Fruit fly (Drosophila melanogaster) whole organism, embryonic: ENCODE measurements around the gene Agpat2.

ENCODE experiments used
- Antp ChIP-seq: fragments of 200-800 bp; sonication (Bioruptor generic); optimal IDR thresholded peaks from 3 replicates; lab custom pipeline; 2016; ENCODE audit warnings: missing biosample characterization, missing genetic modification characterization
- CG10267 ChIP-seq: fragments of 200-800 bp; sonication (Bioruptor generic); optimal IDR thresholded peaks from 2 replicates; lab custom pipeline; 2018; ENCODE audit warnings: missing biosample characterization, mild to moderate bottlenecking, missing genetic modification characterization, moderate library complexity
- CG12236 ChIP-seq: fragments of 200-800 bp; sonication (Bioruptor generic); optimal IDR thresholded peaks from 2 replicates; lab custom pipeline; 2016; ENCODE audit warnings: missing biosample characterization, missing genetic modification characterization
- CG12942 ChIP-seq: fragments of 200-800 bp; sonication (Bioruptor generic); optimal IDR thresholded peaks from 3 replicates; lab custom pipeline; 2016; ENCODE audit warnings: missing biosample characterization, missing genetic modification characterization
- CG1647 ChIP-seq: fragments of 200-800 bp; sonication (Bioruptor generic); optimal IDR thresholded peaks from 3 replicates; lab custom pipeline; 2016; ENCODE audit warnings: missing biosample characterization, missing genetic modification characterization
- CG16779 ChIP-seq: fragments of 200-800 bp; sonication (Bioruptor generic); IDR thresholded peaks from 2 replicates; pipeline ENCODE4 v1.3.6; 2022; ENCODE audit warnings: missing biosample characterization, missing genetic modification characterization
- CG16863 ChIP-seq: fragments of 200-800 bp; sonication (Bioruptor generic); optimal IDR thresholded peaks from 3 replicates; lab custom pipeline; 2016; ENCODE audit warnings: missing biosample characterization, missing genetic modification characterization
- CG17385 ChIP-seq: fragments of 200-800 bp; sonication (Bioruptor generic); optimal IDR thresholded peaks from 3 replicates; lab custom pipeline; 2018; ENCODE audit warnings: missing biosample characterization, mild to moderate bottlenecking, missing genetic modification characterization
- CG17612 ChIP-seq: fragments of 200-800 bp; sonication (Bioruptor generic); IDR thresholded peaks from 2 replicates; pipeline ENCODE4 v1.3.6; 2022; ENCODE audit warnings: missing biosample characterization, missing genetic modification characterization
- CG17802 ChIP-seq: fragments of 200-800 bp; sonication (Bioruptor generic); optimal IDR thresholded peaks from 2 replicates; lab custom pipeline; 2018; ENCODE audit warnings: missing biosample characterization, mild to moderate bottlenecking, missing genetic modification characterization, moderate library complexity
- CG2120 ChIP-seq: fragments of 200-800 bp; sonication (Bioruptor generic); optimal IDR thresholded peaks from 3 replicates; lab custom pipeline; 2016; ENCODE audit warnings: missing biosample characterization, missing genetic modification characterization
- CG31224 ChIP-seq: fragments of 200-800 bp; sonication (Bioruptor generic); IDR thresholded peaks from 2 replicates; pipeline ENCODE4 v1.3.6; 2022; ENCODE audit warnings: missing biosample characterization, missing genetic modification characterization
- CG33213 ChIP-seq: fragments of 200-800 bp; sonication (Bioruptor generic); optimal IDR thresholded peaks from 3 replicates; lab custom pipeline; 2016; ENCODE audit warnings: missing biosample characterization, missing genetic modification characterization
- CG3847 ChIP-seq: fragments of 200-800 bp; sonication (Bioruptor generic); IDR thresholded peaks from 2 replicates; pipeline ENCODE4 v1.3.6; 2022; ENCODE audit warnings: missing biosample characterization, missing genetic modification characterization
- CG3995 ChIP-seq: fragments of 200-800 bp; sonication (Bioruptor generic); optimal IDR thresholded peaks from 3 replicates; lab custom pipeline; 2016; ENCODE audit warnings: missing biosample characterization, missing genetic modification characterization
- CG6175 ChIP-seq: fragments of 200-800 bp; sonication (Bioruptor generic); IDR thresholded peaks from 3 replicates; pipeline ENCODE4 v1.3.6; 2022; ENCODE audit warnings: missing biosample characterization, missing genetic modification characterization
- CG7839 ChIP-seq: fragments of 200-800 bp; sonication (Bioruptor generic); optimal IDR thresholded peaks from 3 replicates; lab custom pipeline; 2018; ENCODE audit warnings: missing biosample characterization, mild to moderate bottlenecking, missing genetic modification characterization, moderate library complexity
- CG8089 ChIP-seq: fragments of 200-800 bp; sonication (Bioruptor generic); optimal IDR thresholded peaks from 3 replicates; lab custom pipeline; 2016; ENCODE audit warnings: missing biosample characterization, missing genetic modification characterization
- CG8281 ChIP-seq: fragments of 200-800 bp; sonication (Bioruptor generic); optimal IDR thresholded peaks from 2 replicates; lab custom pipeline; 2018; ENCODE audit warnings: missing biosample characterization, mild to moderate bottlenecking, missing genetic modification characterization, moderate library complexity
- CG8765 ChIP-seq: fragments of 200-800 bp; sonication (Bioruptor generic); IDR thresholded peaks from 2 replicates; pipeline ENCODE4 v1.3.6; 2022; ENCODE audit warnings: missing biosample characterization, missing genetic modification characterization
- Drgx ChIP-seq: fragments of 200-800 bp; sonication (Bioruptor generic); IDR thresholded peaks from 2 replicates; pipeline ENCODE4 v1.3.6; 2022; ENCODE audit warnings: missing biosample characterization, missing genetic modification characterization
- Fer3 ChIP-seq: fragments of 200-800 bp; sonication (Bioruptor generic); optimal IDR thresholded peaks from 2 replicates; lab custom pipeline; 2018; ENCODE audit warnings: missing biosample characterization, mild to moderate bottlenecking, missing genetic modification characterization, moderate library complexity
- H2.0 ChIP-seq: fragments of 200-800 bp; sonication (Bioruptor generic); IDR thresholded peaks from 2 replicates; pipeline ENCODE4 v1.3.6; 2022; ENCODE audit warnings: missing biosample characterization, missing genetic modification characterization
- HHEX ChIP-seq: fragments of 200-800 bp; sonication (Bioruptor generic); optimal IDR thresholded peaks from 3 replicates; lab custom pipeline; 2017; ENCODE audit warnings: missing biosample characterization, mild to moderate bottlenecking, missing genetic modification characterization, missing genetic modification reagents
- HLH3B ChIP-seq: fragments of 200-800 bp; sonication (Bioruptor generic); IDR thresholded peaks from 2 replicates; pipeline ENCODE4 v1.3.6; 2022; ENCODE audit warnings: missing biosample characterization, missing genetic modification characterization
- HLH4C ChIP-seq: fragments of 200-800 bp; sonication (Bioruptor generic); IDR thresholded peaks from 3 replicates; pipeline ENCODE4 v1.3.6; 2022; ENCODE audit warnings: missing biosample characterization, missing genetic modification characterization; ENCODE audit not compliant: partially characterized antibody
- HmgD ChIP-seq: fragments of 200-800 bp; sonication (Bioruptor generic); optimal IDR thresholded peaks from 3 replicates; lab custom pipeline; 2016; ENCODE audit warnings: missing biosample characterization, missing genetic modification characterization
- Lhr ChIP-seq: fragments of 200-800 bp; sonication (Bioruptor generic); optimal IDR thresholded peaks from 3 replicates; lab custom pipeline; 2017; ENCODE audit warnings: mild to moderate bottlenecking, missing biosample characterization, missing genetic modification reagents, missing genetic modification characterization
- Mes4 ChIP-seq: fragments of 200-800 bp; sonication (Bioruptor generic); optimal IDR thresholded peaks from 2 replicates; lab custom pipeline; 2016; ENCODE audit warnings: missing biosample characterization, missing genetic modification characterization
- NFAT ChIP-seq: fragments of 200-800 bp; sonication (Bioruptor generic); IDR thresholded peaks from 2 replicates; pipeline ENCODE4 v1.3.6; 2022; ENCODE audit warnings: missing biosample characterization, missing genetic modification characterization
- Ptx1 ChIP-seq: fragments of 200-800 bp; sonication (Bioruptor generic); IDR thresholded peaks from 2 replicates; pipeline ENCODE4 v1.3.6; 2022; ENCODE audit warnings: missing biosample characterization, missing genetic modification characterization
- Taf1 ChIP-seq: fragments of 200-800 bp; sonication (Bioruptor generic); IDR thresholded peaks from 2 replicates; pipeline ENCODE4 v1.3.6; 2022; ENCODE audit warnings: missing biosample characterization, missing genetic modification characterization
- Vsx1 ChIP-seq: fragments of 200-800 bp; sonication (Bioruptor generic); optimal IDR thresholded peaks from 2 replicates; lab custom pipeline; 2017; ENCODE audit warnings: missing biosample characterization, mild to moderate bottlenecking, missing genetic modification characterization, missing genetic modification reagents
- bcd ChIP-seq: fragments of 200-800 bp; sonication (Bioruptor generic); optimal IDR thresholded peaks from 2 replicates; lab custom pipeline; 2017; ENCODE audit warnings: missing biosample characterization, mild to moderate bottlenecking, missing genetic modification characterization
- cas ChIP-seq: fragments of 200-800 bp; sonication (Bioruptor generic); IDR thresholded peaks from 2 replicates; pipeline ENCODE4 v1.3.6; 2022; ENCODE audit warnings: missing biosample characterization, missing genetic modification characterization
- cg ChIP-seq: fragments of 200-800 bp; sonication (Bioruptor generic); optimal IDR thresholded peaks from 3 replicates; lab custom pipeline; 2019; ENCODE audit warnings: missing biosample characterization, mild to moderate bottlenecking, missing genetic modification characterization, moderate library complexity
- crc ChIP-seq: fragments of 200-800 bp; sonication (Bioruptor generic); optimal IDR thresholded peaks from 2 replicates; lab custom pipeline; 2016; ENCODE audit warnings: missing biosample characterization, missing genetic modification characterization
- ftz-f1 ChIP-seq: fragments of 200-800 bp; sonication (Bioruptor generic); optimal IDR thresholded peaks from 2 replicates; lab custom pipeline; 2016; ENCODE audit warnings: missing biosample characterization, missing genetic modification characterization
- gcm ChIP-seq: fragments of 200-800 bp; sonication (Bioruptor generic); optimal IDR thresholded peaks from 2 replicates; lab custom pipeline; 2019; ENCODE audit warnings: missing biosample characterization, mild to moderate bottlenecking, missing genetic modification characterization, moderate library complexity
- gem ChIP-seq: fragments of 200-800 bp; sonication (Bioruptor generic); optimal IDR thresholded peaks from 2 replicates; lab custom pipeline; 2019; ENCODE audit warnings: missing biosample characterization, mild to moderate bottlenecking, missing genetic modification characterization, moderate library complexity
- ken ChIP-seq: fragments of 200-800 bp; sonication (Bioruptor generic); IDR thresholded peaks from 3 replicates; pipeline ENCODE4 v1.3.6; 2022; ENCODE audit warnings: missing biosample characterization, missing genetic modification characterization
- lmd ChIP-seq: fragments of 200-800 bp; sonication (Bioruptor generic); IDR thresholded peaks from 2 replicates; pipeline ENCODE4 v1.3.6; 2022; ENCODE audit warnings: missing biosample characterization, missing genetic modification characterization
- nau ChIP-seq: fragments of 200-800 bp; sonication (Bioruptor generic); optimal IDR thresholded peaks from 3 replicates; lab custom pipeline; 2017; ENCODE audit warnings: missing biosample characterization, mild to moderate bottlenecking, missing genetic modification characterization, missing genetic modification reagents
- pb ChIP-seq: fragments of 200-800 bp; sonication (Bioruptor generic); optimal IDR thresholded peaks from 3 replicates; lab custom pipeline; 2016; ENCODE audit warnings: missing biosample characterization, missing genetic modification characterization
- shn ChIP-seq: fragments of 200-800 bp; sonication (Bioruptor generic); optimal IDR thresholded peaks from 3 replicates; lab custom pipeline; 2016; ENCODE audit warnings: missing biosample characterization, missing genetic modification characterization
- slbo ChIP-seq: fragments of 200-800 bp; sonication (Bioruptor generic); IDR thresholded peaks from 2 replicates; pipeline ENCODE4 v1.3.6; 2022; ENCODE audit warnings: missing biosample characterization, missing genetic modification characterization
- ssp ChIP-seq: fragments of 200-800 bp; sonication (Bioruptor generic); IDR thresholded peaks from 2 replicates; pipeline ENCODE4 v1.3.6; 2022; ENCODE audit warnings: missing biosample characterization, missing genetic modification characterization
- unc-4 ChIP-seq: fragments of 200-800 bp; sonication (Bioruptor generic); IDR thresholded peaks from 2 replicates; pipeline ENCODE4 v1.3.6; 2022; ENCODE audit warnings: missing biosample characterization, missing genetic modification characterization; ENCODE audit not compliant: partially characterized antibody
- wor ChIP-seq: fragments of 200-800 bp; sonication (Bioruptor generic); IDR thresholded peaks from 2 replicates; pipeline ENCODE4 v1.3.6; 2022; ENCODE audit warnings: missing biosample characterization, missing genetic modification characterization
- zf30C ChIP-seq: fragments of 200-800 bp; sonication (Bioruptor generic); optimal IDR thresholded peaks from 3 replicates; lab custom pipeline; 2018; ENCODE audit warnings: missing biosample characterization, mild to moderate bottlenecking, missing genetic modification characterization
- zfh2 ChIP-seq: fragments of 200-800 bp; sonication (Bioruptor generic); optimal IDR thresholded peaks from 2 replicates; lab custom pipeline; 2016; ENCODE audit warnings: missing biosample characterization, missing genetic modification characterization

Gene Agpat2

dm6 chr2L:8416350-8417046 is 47.3 kb downstream of the Agpat2 start (continued):
- peak; percentile 100 for TF ChIP-seq CG8281
- no peak for TF ChIP-seq unc-4 (GFP tag; lab: Robert Waterston, UW)
- peak; percentile 9 for TF ChIP-seq Antp
- TF ChIP-seq bcd (GFP tag; lab: Kevin White, UChicago) = no peak
- no peak for TF ChIP-seq Vsx1 (GFP tag; lab: Kevin White, UChicago)
- TF ChIP-seq ssp = no peak
- no peak for TF ChIP-seq slbo
- no peak for TF ChIP-seq CG31224 (GFP tag; lab: Robert Waterston, UW)
- TF ChIP-seq gcm = peak; percentile 21
- TF ChIP-seq gem = peak; percentile 1
- TF ChIP-seq cg = peak; percentile 68
- TF ChIP-seq CG17612 (GFP tag; lab: Robert Waterston, UW) = no peak
- no peak for TF ChIP-seq CG3847 (GFP tag; lab: Robert Waterston, UW)
- TF ChIP-seq CG12942 = no peak
- no peak for TF ChIP-seq CG10267
- TF ChIP-seq ken (GFP tag; lab: Robert Waterston, UW) = no peak
- no peak; the same call in 1 of the 2 replicates for TF ChIP-seq Drgx (GFP tag; lab: Robert Waterston, UW)
- no peak for TF ChIP-seq CG6175 (GFP tag; lab: Robert Waterston, UW)
- no peak for TF ChIP-seq CG17802 (tag; lab: Kevin White, UChicago)
- peak; percentile 2 for TF ChIP-seq zfh2 (GFP tag; lab: Kevin White, UChicago)
- TF ChIP-seq pb = no peak
- no peak for TF ChIP-seq cas (GFP tag; lab: Robert Waterston, UW)
- TF ChIP-seq wor (GFP tag; lab: Robert Waterston, UW) = no peak
- no peak for TF ChIP-seq zf30C (GFP tag; lab: Kevin White, UChicago)
- TF ChIP-seq Taf1 (GFP tag; lab: Robert Waterston, UW) = no peak
- no peak for TF ChIP-seq CG8765 (GFP tag; lab: Robert Waterston, UW)
- TF ChIP-seq NFAT (GFP tag; lab: Robert Waterston, UW) = 0 out of 2 replicates have a peak, but pooled peaks have one; percentile 11
- no peak for TF ChIP-seq CG3995 (GFP tag; lab: Kevin White, UChicago)
- no peak for TF ChIP-seq Lhr
- no peak for TF ChIP-seq CG7839
- no peak for TF ChIP-seq shn (GFP tag; lab: Kevin White, UChicago)
- TF ChIP-seq HLH3B = 0 out of 2 replicates have a peak, but pooled peaks have one; percentile 4
- TF ChIP-seq nau (GFP tag; lab: Kevin White, UChicago) = no peak
- TF ChIP-seq CG16863 (GFP tag; lab: Kevin White, UChicago) = no peak
- TF ChIP-seq crc = no peak
- TF ChIP-seq CG33213 (GFP tag; lab: Kevin White, UChicago) = no peak
- TF ChIP-seq Fer3 = no peak
- TF ChIP-seq HLH4C (GFP tag; lab: Robert Waterston, UW) = 0 out of 3 replicates have a peak, but pooled peaks have one; percentile 34
- no peak for TF ChIP-seq CG17385 (GFP tag; lab: Kevin White, UChicago)
- TF ChIP-seq Ptx1 = no peak
- no peak for TF ChIP-seq lmd (GFP tag; lab: Robert Waterston, UW)
- no peak for TF ChIP-seq CG8089 (GFP tag; lab: Kevin White, UChicago)
- TF ChIP-seq Mes4 (GFP tag; lab: Kevin White, UChicago) = no peak
- no peak for TF ChIP-seq ftz-f1 (GFP tag; lab: Kevin White, UChicago)
- peak; percentile 34 for TF ChIP-seq CG2120
- no peak for TF ChIP-seq CG1647 (GFP tag; lab: Kevin White, UChicago)
- TF ChIP-seq CG12236 (GFP tag; lab: Kevin White, UChicago) = peak; percentile 16
- TF ChIP-seq HmgD (GFP tag; lab: Kevin White, UChicago) = peak; percentile 57
- no peak for TF ChIP-seq CG16779
- TF ChIP-seq H2.0 (GFP tag; lab: Robert Waterston, UW) = no peak
- no peak for TF ChIP-seq HHEX
